Fruit fly (Drosophila melanogaster): Measurements from ENCODE around the gene CG4199.

Gene CG4199

dm6 chrX:2083678-2084162, 10.4 kb upstream of the CG4199 start (continued):
- TF ChIP-seq CG13624 (GFP tag; optimal IDR thresholded peaks at IDR 0.05) (peak; percentile 68), CG13123 (GFP tag; optimal IDR thresholded peaks at IDR 0.05) (peak; percentile 27), CG12391 (tag; optimal IDR thresholded peaks at IDR 0.05) (peak; percentile 85), CG9797 (GFP tag; optimal IDR thresholded peaks at IDR 0.05) (peak; percentile 21), Hey (tag; optimal IDR thresholded peaks at IDR 0.05) (no peak), gem (tag; optimal IDR thresholded peaks at IDR 0.05) (peak; percentile 84), crc (GFP tag; optimal IDR thresholded peaks at IDR 0.05) (peak; percentile 62), Opbp (GFP tag; IDR thresholded peaks at IDR 0.05; ENCODE audit: partially characterized antibody) (no peak), CG12659 (GFP tag; optimal IDR thresholded peaks at IDR 0.05) (peak; percentile 82), CG1792 (GFP tag; optimal IDR thresholded peaks at IDR 0.05) (peak; percentile 74), kay (GFP tag; optimal IDR thresholded peaks at IDR 0.05) (peak; percentile 69), bbx (GFP tag; IDR thresholded peaks at IDR 0.05; ENCODE audit: partially characterized antibody) (no peak), CG9727 (GFP tag; optimal IDR thresholded peaks at IDR 0.05) (peak; percentile 77), CG3065 (GFP tag; optimal IDR thresholded peaks at IDR 0.05) (peak; percentile 62), Rfx (GFP tag; IDR thresholded peaks at IDR 0.05) (peak; percentile 83), unpg (GFP tag; optimal IDR thresholded peaks at IDR 0.05) (peak; percentile 83), CG4360 (GFP tag; IDR thresholded peaks at IDR 0.05) (0 out of 2 replicates have a peak, but pooled peaks have one; percentile 28), Ravus (GFP tag; IDR thresholded peaks at IDR 0.05) (peak; percentile 37), CG12744 (GFP tag; optimal IDR thresholded peaks at IDR 0.05) (peak; percentile 71), CG14014 (GFP tag; IDR thresholded peaks at IDR 0.05) (peak; percentile 71; the same call in 1 of the 2 replicates), Fer1 (GFP tag; optimal IDR thresholded peaks at IDR 0.05) (peak; percentile 79), B-H1 (GFP tag; IDR thresholded peaks at IDR 0.05) (peak; percentile 79), hbn (GFP tag; IDR thresholded peaks at IDR 0.05; ENCODE audit: partially characterized antibody) (no peak), crp (GFP tag; optimal IDR thresholded peaks at IDR 0.05) (peak in 1 of 2 experiments; percentile 38), CG5245 (GFP tag; optimal IDR thresholded peaks at IDR 0.05) (peak; percentile 67), CG8089 (GFP tag; optimal IDR thresholded peaks at IDR 0.05) (peak; percentile 85), so (GFP tag; IDR thresholded peaks at IDR 0.05) (peak; percentile 92), emc (GFP tag; optimal IDR thresholded peaks at IDR 0.05) (peak; percentile 29), jumu (GFP tag; optimal IDR thresholded peaks at IDR 0.05) (peak; percentile 86), HHEX (GFP tag; optimal IDR thresholded peaks at IDR 0.05) (peak; percentile 73), Meics (GFP tag; optimal IDR thresholded peaks at IDR 0.05) (peak; percentile 68), sens-2 (GFP tag; IDR thresholded peaks at IDR 0.05) (peak; percentile 69), bigmax (GFP tag; optimal IDR thresholded peaks at IDR 0.05) (peak; percentile 59), jigr1 (GFP tag; IDR thresholded peaks at IDR 0.05) (peak; percentile 76; the same call in 2 of the 3 replicates), ftz-f1 (GFP tag; optimal IDR thresholded peaks at IDR 0.05) (peak; percentile 30), cg (GFP tag; optimal IDR thresholded peaks at IDR 0.05) (no peak), CG1832 (GFP tag; optimal IDR thresholded peaks at IDR 0.05) (peak; percentile 7), lola (GFP tag; optimal IDR thresholded peaks at IDR 0.05) (peak in 1 of 3 experiments; percentile 70), Dek (tag; optimal IDR thresholded peaks at IDR 0.05) (peak; percentile 45), Doc2 (GFP tag; IDR thresholded peaks at IDR 0.05) (0 out of 2 replicates have a peak, but pooled peaks have one; percentile 39), Fer3 (tag; optimal IDR thresholded peaks at IDR 0.05) (peak; percentile 56), CG32532 (GFP tag; IDR thresholded peaks at IDR 0.05) (peak; percentile 80), C15 (GFP tag; IDR thresholded peaks at IDR 0.05) (peak; percentile 57; the same call in 1 of the 3 replicates), Sry-δ (GFP tag; optimal IDR thresholded peaks at IDR 0.05) (peak; percentile 44), CG4820 (GFP tag; optimal IDR thresholded peaks at IDR 0.05) (peak; percentile 78), ssp (GFP tag; IDR thresholded peaks at IDR 0.05) (peak; percentile 72), ara (GFP tag; IDR thresholded peaks at IDR 0.05) (peak; percentile 84), Kr (GFP tag; optimal IDR thresholded peaks at IDR 0.05) (no peak), Eip74EF (GFP tag; optimal IDR thresholded peaks at IDR 0.05) (peak in 1 of 2 experiments; percentile 81)

Data from whole organism, embryonic.